Fruit fly (Drosophila melanogaster): Measurements from ENCODE around the gene RpS10b.

Gene RpS10b

DNA sequence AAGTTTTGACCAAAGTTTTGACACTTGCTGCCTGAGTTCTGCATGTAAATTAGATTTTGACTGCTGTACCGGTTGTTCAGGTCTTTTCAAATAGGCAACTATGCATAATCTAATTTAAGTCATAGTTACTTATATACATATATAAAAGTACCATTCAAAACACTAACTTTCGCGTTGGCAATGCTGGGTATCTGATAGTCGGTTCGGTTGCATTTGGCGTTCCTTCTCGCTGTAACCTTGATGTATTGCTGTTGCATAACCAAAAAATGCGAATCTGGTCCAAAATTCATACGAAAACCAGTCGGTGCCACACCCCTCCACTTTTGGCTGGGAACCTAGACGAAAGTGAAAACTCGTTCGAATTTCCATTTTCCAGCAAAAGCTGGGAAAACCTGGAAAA is 15.1 kb upstream of the RpS10b start (continued):
- TF ChIP-seq corto (GFP tag; optimal IDR thresholded peaks at IDR 0.05) (no peak), ab (GFP tag; optimal IDR thresholded peaks at IDR 0.05) (no peak), Six4 (GFP tag; optimal IDR thresholded peaks at IDR 0.05) (no peak)

dm6 chrX:19583317-19583716 is 14.5 kb upstream of the RpS10b start, which contains the start of gene CG14204:
Gene CG14204, plus strand, starts transcription at chrX:19583617.
- TF ChIP-seq TFAM (GFP tag; optimal IDR thresholded peaks at IDR 0.05) = no peak
- no peak for TF ChIP-seq fd3F (GFP tag; optimal IDR thresholded peaks at IDR 0.05)
- no peak for TF ChIP-seq Fer1 (GFP tag; optimal IDR thresholded peaks at IDR 0.05)
- no peak for TF ChIP-seq Xbp1 (GFP tag; optimal IDR thresholded peaks at IDR 0.05)
- no peak for TF ChIP-seq croc (GFP tag; conservative IDR thresholded peaks at IDR 0.05)
- no peak for TF ChIP-seq CG4282 (GFP tag; optimal IDR thresholded peaks at IDR 0.05)
- no peak for TF ChIP-seq sd (tag; optimal IDR thresholded peaks at IDR 0.05)
- TF ChIP-seq crol (GFP tag; IDR thresholded peaks at IDR 0.05) = no peak
- TF ChIP-seq CG17186 (GFP tag; optimal IDR thresholded peaks at IDR 0.05) = no peak
- no peak for TF ChIP-seq phol (tag; optimal IDR thresholded peaks at IDR 0.05)
- TF ChIP-seq slbo (GFP tag; IDR thresholded peaks at IDR 0.05) = no peak
- no peak for TF ChIP-seq Spps (tag; optimal IDR thresholded peaks at IDR 0.05)
- TF ChIP-seq CG14014 (GFP tag; IDR thresholded peaks at IDR 0.05) = no peak
- TF ChIP-seq bbx (GFP tag; IDR thresholded peaks at IDR 0.05; ENCODE audit: partially characterized antibody) = no peak
- no peak for TF ChIP-seq da (GFP tag; optimal IDR thresholded peaks at IDR 0.05)
- TF ChIP-seq CG15479 (GFP tag; optimal IDR thresholded peaks at IDR 0.05) = no peak

DNA sequence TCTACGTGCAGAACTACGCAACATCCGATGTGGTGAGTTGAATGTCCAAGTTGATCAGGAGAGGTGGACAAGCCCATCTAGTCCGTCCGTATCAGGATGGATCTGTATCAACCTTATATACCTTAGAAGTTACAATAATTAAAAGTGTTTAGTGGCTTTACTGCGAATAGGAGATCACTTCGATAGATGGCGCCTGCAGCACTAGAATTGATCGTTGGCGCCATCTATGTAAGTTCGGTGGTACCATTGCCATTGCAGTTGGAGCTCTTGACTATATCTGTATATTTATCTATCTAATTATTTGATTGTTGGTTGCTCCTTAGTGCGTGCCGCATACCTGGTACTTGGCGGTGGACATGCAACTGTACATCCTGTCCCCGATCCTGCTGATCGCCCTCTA is 12.7 kb upstream of the RpS10b start:
- TF ChIP-seq sima (GFP tag; optimal IDR thresholded peaks at IDR 0.05) = no peak
- TF ChIP-seq CTCF (GFP tag; optimal IDR thresholded peaks at IDR 0.05) = peak; percentile 87

DNA sequence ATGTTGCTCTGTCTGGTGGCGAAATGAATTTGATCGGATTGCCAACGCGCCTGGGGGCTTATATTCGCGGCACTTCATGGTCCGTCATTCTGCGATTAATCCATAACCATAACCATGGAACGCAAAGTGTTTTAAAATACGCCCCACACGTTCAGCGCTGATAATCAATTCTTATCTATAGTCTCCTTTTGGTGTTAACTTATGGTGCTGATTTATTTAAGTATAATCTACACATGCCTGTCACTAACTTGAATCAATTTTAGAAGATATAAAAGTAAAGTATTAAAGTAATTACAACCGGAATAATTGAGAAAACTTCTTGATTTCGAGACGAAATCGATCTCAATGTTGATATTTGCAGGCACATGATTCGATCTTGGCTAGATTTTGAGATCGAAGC is 7.8 kb upstream of the RpS10b start, which contains the start of gene CG14219:
Gene CG14219 (minus strand): TSS at position 101 of the 400 bp plus-strand sequence.
- no peak for TF ChIP-seq p53 (GFP tag; optimal IDR thresholded peaks at IDR 0.05)
- no peak for TF ChIP-seq ewg (GFP tag; optimal IDR thresholded peaks at IDR 0.05)
- peak; percentile 41 for TF ChIP-seq sug (tag; optimal IDR thresholded peaks at IDR 0.05)
- TF ChIP-seq Hey (tag; optimal IDR thresholded peaks at IDR 0.05) = no peak

DNA sequence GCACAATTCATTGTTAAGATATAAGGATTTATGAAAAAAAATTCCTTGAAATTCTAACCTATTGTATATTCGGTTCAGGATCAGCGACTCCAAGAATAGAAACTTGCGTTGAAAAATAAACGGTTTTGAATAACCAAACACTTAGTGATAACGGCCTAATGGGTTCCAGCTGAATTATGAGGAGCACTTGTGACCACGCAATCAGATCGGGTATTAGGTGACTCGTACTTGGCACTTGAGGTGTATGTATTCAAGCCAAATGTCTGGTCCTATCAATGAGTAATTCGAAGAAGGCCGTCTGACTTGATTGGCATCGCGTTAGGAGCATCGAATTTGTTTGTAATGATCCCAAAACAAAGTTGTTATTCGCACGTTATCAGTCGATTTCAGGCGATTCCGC is 7.3 kb upstream of the RpS10b start:
- TF ChIP-seq klu (GFP tag; IDR thresholded peaks at IDR 0.05) = no peak
- TF ChIP-seq CG42726 (GFP tag; IDR thresholded peaks at IDR 0.05; ENCODE audit: partially characterized antibody) = no peak
- TF ChIP-seq Rfx (GFP tag; IDR thresholded peaks at IDR 0.05) = no peak
- no peak for TF ChIP-seq CG18262 (tag; optimal IDR thresholded peaks at IDR 0.05)
- no peak for TF ChIP-seq CG3281 (GFP tag; optimal IDR thresholded peaks at IDR 0.05)
- TF ChIP-seq rib (GFP tag; IDR thresholded peaks at IDR 0.05) = no peak
- no peak for TF ChIP-seq onecut (GFP tag; IDR thresholded peaks at IDR 0.05)
- TF ChIP-seq CG4820 (GFP tag; optimal IDR thresholded peaks at IDR 0.05) = no peak
- no peak for TF ChIP-seq CG7928 (GFP tag; optimal IDR thresholded peaks at IDR 0.05)
- TF ChIP-seq CG8359 (GFP tag; optimal IDR thresholded peaks at IDR 0.05; ENCODE audit: borderline replicate concordance) = no peak
- no peak for TF ChIP-seq phol (tag; optimal IDR thresholded peaks at IDR 0.05)
- no peak for TF ChIP-seq gce (GFP tag; IDR thresholded peaks at IDR 0.05)
- TF ChIP-seq Opbp (GFP tag; IDR thresholded peaks at IDR 0.05; ENCODE audit: partially characterized antibody) = no peak
- no peak for TF ChIP-seq Hmx (GFP tag; optimal IDR thresholded peaks at IDR 0.05)
- TF ChIP-seq grn (GFP tag; optimal IDR thresholded peaks at IDR 0.05) = peak; percentile 64
- no peak for TF ChIP-seq grau (tag; optimal IDR thresholded peaks at IDR 0.05)
- TF ChIP-seq exex (tag; optimal IDR thresholded peaks at IDR 0.05) = peak; percentile 91
- TF ChIP-seq sug (tag; optimal IDR thresholded peaks at IDR 0.05) = peak; percentile 43
- TF ChIP-seq NFAT (GFP tag; IDR thresholded peaks at IDR 0.05) = no peak
- no peak for TF ChIP-seq B-H2 (GFP tag; optimal IDR thresholded peaks at IDR 0.05)
- no peak for TF ChIP-seq Atf-2 (GFP tag; optimal IDR thresholded peaks at IDR 0.05)
- no peak for TF ChIP-seq CG18476 (GFP tag; optimal IDR thresholded peaks at IDR 0.05)
- TF ChIP-seq Vsx1 (GFP tag; optimal IDR thresholded peaks at IDR 0.05) = no peak
- TF ChIP-seq dan (GFP tag; IDR thresholded peaks at IDR 0.05) = no peak

Data from whole organism, embryonic.